Fruit fly (Drosophila melanogaster) whole organism, wandering third instar larva: ENCODE measurements around the gene XNP.
A peak's percentile ranks its signal among the peaks of the same experiment; 100 is the strongest.

Experiments used
- Abd-B ChIP-seq: fragments of >200 bp; optimal IDR thresholded peaks from 2 replicates; lab custom pipeline; 2017; ENCODE audit warnings: missing biosample characterization, missing genetic modification characterization
- CG32264 ChIP-seq: fragments of 200-800 bp; sonication (Bioruptor generic); optimal IDR thresholded peaks from 2 replicates; lab custom pipeline; 2016; ENCODE audit warnings: missing biosample characterization, missing genetic modification characterization
- CG9705 ChIP-seq: fragments of 200-800 bp; sonication (Bioruptor generic); optimal IDR thresholded peaks from 2 replicates; lab custom pipeline; 2018; ENCODE audit warnings: missing biosample characterization, mild to moderate bottlenecking, missing genetic modification characterization
- Dfd ChIP-seq: fragments of >200 bp; optimal IDR thresholded peaks from 2 replicates; lab custom pipeline; 2017; ENCODE audit warnings: missing biosample characterization, missing genetic modification characterization
- GATAd ChIP-seq: sonication (Bioruptor generic); optimal IDR thresholded peaks from 2 replicates; lab custom pipeline; 2016; ENCODE audit warnings: missing biosample characterization, missing genetic modification characterization
- HLH106 ChIP-seq: fragments of 200-800 bp; optimal IDR thresholded peaks from 3 replicates; lab custom pipeline; 2019; ENCODE audit warnings: missing biosample characterization, mild to moderate bottlenecking, missing genetic modification characterization, moderate library complexity
- Hnf4 ChIP-seq: fragments of 200-800 bp; sonication (Bioruptor generic); optimal IDR thresholded peaks from 2 replicates; lab custom pipeline; 2016; ENCODE audit warnings: missing biosample characterization, mild to moderate bottlenecking, missing genetic modification characterization
- Hr78 ChIP-seq: fragments of >200 bp; optimal IDR thresholded peaks from 2 replicates; lab custom pipeline; 2017; ENCODE audit warnings: missing biosample characterization, missing genetic modification characterization
- Hr83 ChIP-seq: fragments of 200-300 bp; sonication (Bioruptor generic); optimal IDR thresholded peaks from 2 replicates; lab custom pipeline; 2016; ENCODE audit warnings: missing biosample characterization, mild to moderate bottlenecking, missing genetic modification characterization, moderate library complexity; ENCODE audit not compliant: poor library complexity, severe bottlenecking
- Mio ChIP-seq: sonication (Bioruptor generic); optimal IDR thresholded peaks from 2 replicates; lab custom pipeline; 2016; ENCODE audit warnings: missing biosample characterization, missing genetic modification characterization
- Myc ChIP-seq: fragments of >200 bp; optimal IDR thresholded peaks from 2 replicates; lab custom pipeline; 2017
- N ChIP-seq: fragments of >200 bp; optimal IDR thresholded peaks from 2 replicates; lab custom pipeline; 2018; ENCODE audit warnings: missing biosample characterization, missing external identifiers, missing genetic modification characterization
- OdsH ChIP-seq: fragments of 200-800 bp; sonication (Bioruptor generic); optimal IDR thresholded peaks from 2 replicates; lab custom pipeline; 2016; ENCODE audit warnings: missing biosample characterization, mild to moderate bottlenecking, missing genetic modification characterization
- Rel ChIP-seq, 2 experiments: fragments of 200-800 bp; sonication (Bioruptor generic) in 1 of 2; optimal IDR thresholded peaks; 2 replicates in 1 of 2; 3 replicates in 1 of 2; lab custom pipeline; 2016 to 2019; ENCODE audit warnings: mild to moderate bottlenecking in 2 of 2, missing biosample characterization in 2 of 2, missing genetic modification characterization in 2 of 2, moderate library complexity in 1 of 2
- Sp1 ChIP-seq: fragments of 200-800 bp; sonication (Bioruptor generic); optimal IDR thresholded peaks from 3 replicates; lab custom pipeline; 2019; ENCODE audit warnings: missing biosample characterization, mild to moderate bottlenecking, missing genetic modification characterization, moderate library complexity
- Vsx2 ChIP-seq: fragments of 200-300, 225-300 bp; sonication (Bioruptor generic); optimal IDR thresholded peaks from 2 replicates; lab custom pipeline; 2018; ENCODE audit warnings: missing biosample characterization, missing genetic modification characterization; ENCODE audit not compliant: partially characterized antibody
- br ChIP-seq: fragments of 200-800 bp; sonication (Bioruptor generic); optimal IDR thresholded peaks from 2 replicates; lab custom pipeline; 2016; ENCODE audit warnings: missing biosample characterization, missing genetic modification characterization
- brk ChIP-seq: fragments of 200-800 bp; sonication (Bioruptor generic); optimal IDR thresholded peaks from 2 replicates; lab custom pipeline; 2016; ENCODE audit warnings: missing biosample characterization, mild to moderate bottlenecking, missing genetic modification characterization
- dl ChIP-seq, 2 experiments: fragments of 175-275, 200-275 bp in 1 of 2; fragments of 200-275 bp in 1 of 2; sonication (Bioruptor generic); optimal IDR thresholded peaks; lab custom pipeline; 2018; ENCODE audit warnings: mild to moderate bottlenecking in 2 of 2, missing biosample characterization in 2 of 2, missing genetic modification characterization in 2 of 2, moderate library complexity in 2 of 2; ENCODE audit not compliant: partially characterized antibody in 2 of 2, insufficient read depth in 1 of 2
- dmrt93B ChIP-seq: fragments of 200-800 bp; sonication (Bioruptor generic); optimal IDR thresholded peaks from 2 replicates; lab custom pipeline; 2018; ENCODE audit warnings: missing biosample characterization, mild to moderate bottlenecking, missing genetic modification characterization
- dsf ChIP-seq: sonication (Bioruptor generic); optimal IDR thresholded peaks from 2 replicates; lab custom pipeline; 2016; ENCODE audit warnings: missing biosample characterization, missing genetic modification characterization, borderline replicate concordance
- ey ChIP-seq: fragments of 200-800 bp; sonication (Bioruptor generic); optimal IDR thresholded peaks from 2 replicates; lab custom pipeline; 2016; ENCODE audit warnings: missing biosample characterization, missing genetic modification characterization
- foxo ChIP-seq, 2 experiments: fragments of 200-800 bp; sonication (Bioruptor generic); optimal IDR thresholded peaks; 2 replicates in 1 of 2; 3 replicates in 1 of 2; lab custom pipeline; 2016 to 2017; ENCODE audit warnings: missing biosample characterization in 2 of 2, missing genetic modification characterization in 2 of 2
- fru ChIP-seq: fragments of 200-800 bp; sonication (Bioruptor generic); optimal IDR thresholded peaks from 3 replicates; lab custom pipeline; 2016; ENCODE audit warnings: missing biosample characterization, mild to moderate bottlenecking, missing genetic modification characterization
- h ChIP-seq: fragments of 200-800 bp; sonication (Bioruptor generic); optimal IDR thresholded peaks from 3 replicates; lab custom pipeline; 2016; ENCODE audit warnings: missing biosample characterization, mild to moderate bottlenecking, missing genetic modification characterization
- jim ChIP-seq: fragments of 175-275, 200-325 bp; sonication (Bioruptor generic); optimal IDR thresholded peaks from 2 replicates; lab custom pipeline; 2016; ENCODE audit warnings: missing biosample characterization, mild to moderate bottlenecking, missing genetic modification characterization
- lola ChIP-seq: fragments of >200 bp; optimal IDR thresholded peaks from 2 replicates; lab custom pipeline; 2017; ENCODE audit warnings: missing biosample characterization, missing genetic modification characterization
- pan ChIP-seq: fragments of >200 bp; optimal IDR thresholded peaks from 2 replicates; lab custom pipeline; 2017
- psq ChIP-seq: fragments of 200-800 bp; sonication (Bioruptor generic); optimal IDR thresholded peaks from 3 replicates; lab custom pipeline; 2017; ENCODE audit warnings: missing biosample characterization, mild to moderate bottlenecking, missing genetic modification characterization, moderate library complexity
- rgr ChIP-seq: fragments of 200-800 bp; sonication (Bioruptor generic); optimal IDR thresholded peaks from 3 replicates; lab custom pipeline; 2016; ENCODE audit warnings: missing biosample characterization, mild to moderate bottlenecking, missing genetic modification characterization
- sage ChIP-seq: fragments of 200-800 bp; sonication (Bioruptor generic); optimal IDR thresholded peaks from 2 replicates; lab custom pipeline; 2016; ENCODE audit warnings: missing biosample characterization, mild to moderate bottlenecking, missing genetic modification characterization
- tai ChIP-seq: sonication (Bioruptor generic); optimal IDR thresholded peaks from 2 replicates; lab custom pipeline; 2016; ENCODE audit warnings: missing biosample characterization, missing genetic modification characterization
- usp ChIP-seq: fragments of >200 bp; optimal IDR thresholded peaks from 2 replicates; lab custom pipeline; 2017; ENCODE audit warnings: missing biosample characterization, missing genetic modification characterization

Gene XNP

DNA sequence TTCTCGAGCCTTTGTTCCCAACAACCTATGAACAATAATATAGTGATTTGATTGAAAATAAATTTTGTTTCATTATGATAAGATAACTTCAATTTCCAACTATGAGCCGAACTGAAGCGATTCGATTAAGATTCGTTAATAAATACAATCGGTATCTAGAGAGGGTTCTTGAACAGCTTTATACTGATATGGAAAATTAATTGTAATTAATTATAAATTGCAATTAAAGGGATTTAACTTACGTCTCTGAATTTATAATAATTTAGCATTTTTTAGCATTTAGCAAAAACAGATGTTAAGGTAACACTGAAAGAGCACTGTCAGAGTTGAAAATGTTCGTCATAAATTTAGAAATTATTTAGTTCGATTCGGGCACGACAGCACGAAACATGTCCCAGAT, 23.3 kb upstream of the XNP start, which contains the start of gene CG5111:
CG5111 (plus strand) TSS at position 301 of the 400 bp plus-strand sequence.
- TF ChIP-seq Dfd (GFP tag; lab: Kevin White, UChicago) (no peak), Hr83 (GFP tag; lab: Kevin White, UChicago) (no peak)
- TF ChIP-seq, all 38 proteins: peak for 0

dm6 chr3R:25504891-25505290, 22.3 kb upstream of the XNP start, which contains the start of gene CG5107:
CG5107 (plus strand) TSS chr3R:25505191.
- no peak for TF ChIP-seq sage (GFP tag; lab: Kevin White, UChicago)
- no peak for TF ChIP-seq Myc (lab: Kevin White, UChicago)
- TF ChIP-seq foxo (GFP tag; optimal IDR thresholded peaks at IDR 0.05; lab: Kevin White, UChicago): no peak
- TF ChIP-seq usp (GFP tag; lab: Kevin White, UChicago): no peak
- no peak for TF ChIP-seq pan
- no peak for TF ChIP-seq CG32264 (GFP tag; lab: Kevin White, UChicago)
- TF ChIP-seq OdsH (GFP tag; lab: Kevin White, UChicago): no peak
- TF ChIP-seq Dfd (GFP tag; lab: Kevin White, UChicago): no peak
- TF ChIP-seq tai (GFP tag; lab: Kevin White, UChicago): no peak
- no peak for TF ChIP-seq dmrt93B (GFP tag; lab: Kevin White, UChicago)
- no peak for TF ChIP-seq dsf
- no peak for TF ChIP-seq ey (GFP tag; lab: Kevin White, UChicago)
- TF ChIP-seq psq (GFP tag; lab: Kevin White, UChicago): no peak
- TF ChIP-seq rgr: no peak
- no peak for TF ChIP-seq dl (GFP tag; optimal IDR thresholded peaks at IDR 0.05; lab: Kevin White, UChicago; ENCODE audit: insufficient read depth in 1 of 2, partially characterized antibody in 2 of 2)
- TF ChIP-seq GATAd (GFP tag; lab: Kevin White, UChicago): no peak
- TF ChIP-seq Hnf4 (GFP tag; lab: Kevin White, UChicago): no peak

DNA sequence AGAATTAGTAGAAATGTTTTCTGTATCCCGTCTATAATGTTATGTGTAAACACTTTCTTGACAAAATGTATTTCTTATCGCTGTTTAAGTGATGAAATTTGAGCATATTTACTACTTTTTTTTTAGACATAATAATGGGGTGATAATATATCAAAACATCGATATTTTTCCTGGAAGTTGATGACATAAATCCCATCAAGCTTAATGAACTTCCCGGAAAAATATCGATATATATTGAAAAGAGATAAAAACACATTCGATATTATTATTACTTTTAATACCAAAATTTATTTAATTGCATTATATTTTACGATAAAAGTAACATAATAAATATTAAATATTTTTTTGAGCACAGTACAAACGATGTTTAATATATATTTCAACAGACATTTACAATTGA, 13.1 kb upstream of the XNP start:
- TF ChIP-seq CG9705 (GFP tag; lab: Kevin White, UChicago) (no peak), OdsH (GFP tag; lab: Kevin White, UChicago) (no peak), lola (GFP tag; lab: Kevin White, UChicago) (no peak), HLH106 (no peak), foxo (GFP tag; optimal IDR thresholded peaks at IDR 0.05; lab: Kevin White, UChicago) (no peak), Sp1 (no peak), rgr (no peak), pan (no peak), Abd-B (no peak), br (no peak), dmrt93B (GFP tag; lab: Kevin White, UChicago) (no peak), Hnf4 (GFP tag; lab: Kevin White, UChicago) (no peak), h (no peak), jim (no peak), CG32264 (GFP tag; lab: Kevin White, UChicago) (no peak), Mio (GFP tag; lab: Kevin White, UChicago) (no peak), dsf (no peak), N (GFP tag; lab: Kevin White, UChicago) (no peak)

- TF ChIP-seq Dfd (GFP tag; lab: Kevin White, UChicago) (no peak), N (GFP tag; lab: Kevin White, UChicago) (peak; percentile 55)
Measured at dm6 chr3R:25495072-25495471, 12.4 kb upstream of the XNP start, which contains the start of gene CG33494. CG33494 (minus strand) TSS chr3R:25495161.

dm6 chr3R:25493294-25494187, 10.9 kb upstream of the XNP start:
- TF ChIP-seq Hr83 (GFP tag; lab: Kevin White, UChicago): no peak
- TF ChIP-seq psq (GFP tag; lab: Kevin White, UChicago): no peak
- no peak for TF ChIP-seq dl (GFP tag; optimal IDR thresholded peaks at IDR 0.05; lab: Kevin White, UChicago; ENCODE audit: insufficient read depth in 1 of 2, partially characterized antibody in 2 of 2)
- TF ChIP-seq fru (GFP tag; lab: Kevin White, UChicago): peak; percentile 6
- TF ChIP-seq OdsH (GFP tag; lab: Kevin White, UChicago): peak; percentile 6
- no peak for TF ChIP-seq CG32264 (GFP tag; lab: Kevin White, UChicago)
- no peak for TF ChIP-seq Dfd (GFP tag; lab: Kevin White, UChicago)
- TF ChIP-seq sage (GFP tag; lab: Kevin White, UChicago): peak; percentile 69
- TF ChIP-seq Hr78: no peak
- peak; percentile 15 for TF ChIP-seq Rel (GFP tag; optimal IDR thresholded peaks at IDR 0.05; lab: Kevin White, UChicago)
- peak; percentile 4 for TF ChIP-seq Rel (tag; optimal IDR thresholded peaks at IDR 0.05; lab: Kevin White, UChicago)
- TF ChIP-seq usp (GFP tag; lab: Kevin White, UChicago): no peak
- no peak for TF ChIP-seq tai (GFP tag; lab: Kevin White, UChicago)
- TF ChIP-seq brk (GFP tag; lab: Kevin White, UChicago): peak; percentile 45
- peak; percentile 67 for TF ChIP-seq Hnf4 (GFP tag; lab: Kevin White, UChicago)
- peak; percentile 18 for TF ChIP-seq Vsx2 (GFP tag; lab: Kevin White, UChicago)
- no peak for TF ChIP-seq Mio (GFP tag; lab: Kevin White, UChicago)
- no peak for TF ChIP-seq CG9705 (GFP tag; lab: Kevin White, UChicago)
- TF ChIP-seq, all 38 proteins: peak for 7
